Fruit fly (Drosophila melanogaster) whole organism, wandering third instar larva: ENCODE results near the gene nudC.

Experiments
- Abd-B ChIP-seq: fragments of >200 bp; optimal IDR thresholded peaks from 2 replicates; lab custom pipeline; 2017; ENCODE audit warnings: missing biosample characterization, missing genetic modification characterization
- CG32264 ChIP-seq: fragments of 200-800 bp; sonication (Bioruptor generic); optimal IDR thresholded peaks from 2 replicates; lab custom pipeline; 2016; ENCODE audit warnings: missing biosample characterization, missing genetic modification characterization
- CG9705 ChIP-seq: fragments of 200-800 bp; sonication (Bioruptor generic); optimal IDR thresholded peaks from 2 replicates; lab custom pipeline; 2018; ENCODE audit warnings: missing biosample characterization, mild to moderate bottlenecking, missing genetic modification characterization
- Dfd ChIP-seq: fragments of >200 bp; optimal IDR thresholded peaks from 2 replicates; lab custom pipeline; 2017; ENCODE audit warnings: missing biosample characterization, missing genetic modification characterization
- Dif ChIP-seq: fragments of 200-275, 200-300 bp; sonication (Bioruptor generic); optimal IDR thresholded peaks from 2 replicates; lab custom pipeline; 2018; ENCODE audit warnings: missing biosample characterization, missing genetic modification characterization; ENCODE audit not compliant: partially characterized antibody
- GATAd ChIP-seq: sonication (Bioruptor generic); optimal IDR thresholded peaks from 2 replicates; lab custom pipeline; 2016; ENCODE audit warnings: missing biosample characterization, missing genetic modification characterization
- Hnf4 ChIP-seq: fragments of 200-800 bp; sonication (Bioruptor generic); optimal IDR thresholded peaks from 2 replicates; lab custom pipeline; 2016; ENCODE audit warnings: missing biosample characterization, mild to moderate bottlenecking, missing genetic modification characterization
- Hr78 ChIP-seq: fragments of >200 bp; optimal IDR thresholded peaks from 2 replicates; lab custom pipeline; 2017; ENCODE audit warnings: missing biosample characterization, missing genetic modification characterization
- Hr83 ChIP-seq: fragments of 200-300 bp; sonication (Bioruptor generic); optimal IDR thresholded peaks from 2 replicates; lab custom pipeline; 2016; ENCODE audit warnings: missing biosample characterization, mild to moderate bottlenecking, missing genetic modification characterization, moderate library complexity; ENCODE audit not compliant: poor library complexity, severe bottlenecking
- Jra ChIP-seq: sonication (Bioruptor generic); optimal IDR thresholded peaks from 2 replicates; lab custom pipeline; 2016; ENCODE audit warnings: missing biosample characterization, missing genetic modification characterization
- Myc ChIP-seq: fragments of >200 bp; optimal IDR thresholded peaks from 2 replicates; lab custom pipeline; 2017
- N ChIP-seq: fragments of >200 bp; optimal IDR thresholded peaks from 2 replicates; lab custom pipeline; 2018; ENCODE audit warnings: missing biosample characterization, missing external identifiers, missing genetic modification characterization
- OdsH ChIP-seq: fragments of 200-800 bp; sonication (Bioruptor generic); optimal IDR thresholded peaks from 2 replicates; lab custom pipeline; 2016; ENCODE audit warnings: missing biosample characterization, mild to moderate bottlenecking, missing genetic modification characterization
- Rel ChIP-seq, 2 experiments: fragments of 200-800 bp; sonication (Bioruptor generic) in 1 of 2; optimal IDR thresholded peaks; 2 replicates in 1 of 2; 3 replicates in 1 of 2; lab custom pipeline; 2016 to 2019; ENCODE audit warnings: mild to moderate bottlenecking in 2 of 2, missing biosample characterization in 2 of 2, missing genetic modification characterization in 2 of 2, moderate library complexity in 1 of 2
- Sp1 ChIP-seq: fragments of 200-800 bp; sonication (Bioruptor generic); optimal IDR thresholded peaks from 3 replicates; lab custom pipeline; 2019; ENCODE audit warnings: missing biosample characterization, mild to moderate bottlenecking, missing genetic modification characterization, moderate library complexity
- Vsx2 ChIP-seq: fragments of 200-300, 225-300 bp; sonication (Bioruptor generic); optimal IDR thresholded peaks from 2 replicates; lab custom pipeline; 2018; ENCODE audit warnings: missing biosample characterization, missing genetic modification characterization; ENCODE audit not compliant: partially characterized antibody
- br ChIP-seq: fragments of 200-800 bp; sonication (Bioruptor generic); optimal IDR thresholded peaks from 2 replicates; lab custom pipeline; 2016; ENCODE audit warnings: missing biosample characterization, missing genetic modification characterization
- brk ChIP-seq: fragments of 200-800 bp; sonication (Bioruptor generic); optimal IDR thresholded peaks from 2 replicates; lab custom pipeline; 2016; ENCODE audit warnings: missing biosample characterization, mild to moderate bottlenecking, missing genetic modification characterization
- dl ChIP-seq, 2 experiments: fragments of 175-275, 200-275 bp in 1 of 2; fragments of 200-275 bp in 1 of 2; sonication (Bioruptor generic); optimal IDR thresholded peaks; lab custom pipeline; 2018; ENCODE audit warnings: mild to moderate bottlenecking in 2 of 2, missing biosample characterization in 2 of 2, missing genetic modification characterization in 2 of 2, moderate library complexity in 2 of 2; ENCODE audit not compliant: partially characterized antibody in 2 of 2, insufficient read depth in 1 of 2
- dmrt93B ChIP-seq: fragments of 200-800 bp; sonication (Bioruptor generic); optimal IDR thresholded peaks from 2 replicates; lab custom pipeline; 2018; ENCODE audit warnings: missing biosample characterization, mild to moderate bottlenecking, missing genetic modification characterization
- dsf ChIP-seq: sonication (Bioruptor generic); optimal IDR thresholded peaks from 2 replicates; lab custom pipeline; 2016; ENCODE audit warnings: missing biosample characterization, missing genetic modification characterization, borderline replicate concordance
- ey ChIP-seq: fragments of 200-800 bp; sonication (Bioruptor generic); optimal IDR thresholded peaks from 2 replicates; lab custom pipeline; 2016; ENCODE audit warnings: missing biosample characterization, missing genetic modification characterization
- foxo ChIP-seq, 2 experiments: fragments of 200-800 bp; sonication (Bioruptor generic); optimal IDR thresholded peaks; 2 replicates in 1 of 2; 3 replicates in 1 of 2; lab custom pipeline; 2016 to 2017; ENCODE audit warnings: missing biosample characterization in 2 of 2, missing genetic modification characterization in 2 of 2
- fru ChIP-seq: fragments of 200-800 bp; sonication (Bioruptor generic); optimal IDR thresholded peaks from 3 replicates; lab custom pipeline; 2016; ENCODE audit warnings: missing biosample characterization, mild to moderate bottlenecking, missing genetic modification characterization
- h ChIP-seq: fragments of 200-800 bp; sonication (Bioruptor generic); optimal IDR thresholded peaks from 3 replicates; lab custom pipeline; 2016; ENCODE audit warnings: missing biosample characterization, mild to moderate bottlenecking, missing genetic modification characterization
- jim ChIP-seq: fragments of 175-275, 200-325 bp; sonication (Bioruptor generic); optimal IDR thresholded peaks from 2 replicates; lab custom pipeline; 2016; ENCODE audit warnings: missing biosample characterization, mild to moderate bottlenecking, missing genetic modification characterization
- lola ChIP-seq: fragments of >200 bp; optimal IDR thresholded peaks from 2 replicates; lab custom pipeline; 2017; ENCODE audit warnings: missing biosample characterization, missing genetic modification characterization
- pan ChIP-seq: fragments of >200 bp; optimal IDR thresholded peaks from 2 replicates; lab custom pipeline; 2017
- sage ChIP-seq: fragments of 200-800 bp; sonication (Bioruptor generic); optimal IDR thresholded peaks from 2 replicates; lab custom pipeline; 2016; ENCODE audit warnings: missing biosample characterization, mild to moderate bottlenecking, missing genetic modification characterization
- sv ChIP-seq: fragments of 200-800 bp; sonication (Bioruptor generic); optimal IDR thresholded peaks from 3 replicates; lab custom pipeline; 2016; ENCODE audit warnings: missing biosample characterization, missing genetic modification characterization
- tai ChIP-seq: sonication (Bioruptor generic); optimal IDR thresholded peaks from 2 replicates; lab custom pipeline; 2016; ENCODE audit warnings: missing biosample characterization, missing genetic modification characterization
- usp ChIP-seq: fragments of >200 bp; optimal IDR thresholded peaks from 2 replicates; lab custom pipeline; 2017; ENCODE audit warnings: missing biosample characterization, missing genetic modification characterization
- woc ChIP-seq: sonication (Bioruptor generic); optimal IDR thresholded peaks from 2 replicates; lab custom pipeline; 2016; ENCODE audit warnings: missing biosample characterization, mild to moderate bottlenecking, missing genetic modification characterization

The nudC gene

DNA sequence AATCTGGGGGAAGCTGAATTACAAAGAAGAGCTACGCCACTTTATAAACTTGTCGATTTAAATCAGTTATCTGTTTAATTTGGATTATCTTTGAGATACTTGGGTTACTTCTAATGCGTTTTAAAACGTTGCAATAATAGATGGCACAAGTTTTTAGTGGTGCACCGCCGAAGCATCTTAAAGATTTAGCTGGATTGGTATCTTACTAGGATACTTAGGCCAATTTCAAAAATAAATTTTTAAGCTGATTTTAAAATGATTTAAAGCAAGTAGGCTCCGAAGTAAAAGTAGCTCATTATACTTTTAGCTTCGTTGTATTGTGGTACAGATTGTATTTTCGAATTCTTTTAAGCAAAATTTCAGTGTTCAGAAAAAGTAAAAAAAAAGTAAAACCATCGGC is 54.0 kb downstream of the nudC start, which contains the start of gene sinah:
TSS of gene sinah (plus strand) at position 301 of the 400 bp plus-strand sequence.
- no peak for TF ChIP-seq N (GFP tag; lab: Kevin White, UChicago)
- TF ChIP-seq sv (GFP tag; lab: Kevin White, UChicago) = no peak
- no peak for TF ChIP-seq jim
- TF ChIP-seq CG9705 (GFP tag; lab: Kevin White, UChicago) = no peak
- no peak for TF ChIP-seq Myc (lab: Kevin White, UChicago)
- no peak for TF ChIP-seq foxo (GFP tag; optimal IDR thresholded peaks at IDR 0.05; lab: Kevin White, UChicago)
- no peak for TF ChIP-seq brk (GFP tag; lab: Kevin White, UChicago)
- TF ChIP-seq dsf (GFP tag; lab: Kevin White, UChicago) = no peak
- no peak for TF ChIP-seq usp (GFP tag; lab: Kevin White, UChicago)
- TF ChIP-seq Dif (GFP tag; lab: Kevin White, UChicago) = no peak
- no peak for TF ChIP-seq Hnf4
- TF ChIP-seq Rel (GFP tag; optimal IDR thresholded peaks at IDR 0.05; lab: Kevin White, UChicago) = no peak
- TF ChIP-seq Rel (tag; optimal IDR thresholded peaks at IDR 0.05; lab: Kevin White, UChicago) = no peak
- no peak for TF ChIP-seq woc
- TF ChIP-seq fru = no peak
- no peak for TF ChIP-seq tai (GFP tag; lab: Kevin White, UChicago)
- TF ChIP-seq Jra (GFP tag; lab: Kevin White, UChicago) = no peak
- no peak for TF ChIP-seq Dfd (GFP tag; lab: Kevin White, UChicago)

DNA sequence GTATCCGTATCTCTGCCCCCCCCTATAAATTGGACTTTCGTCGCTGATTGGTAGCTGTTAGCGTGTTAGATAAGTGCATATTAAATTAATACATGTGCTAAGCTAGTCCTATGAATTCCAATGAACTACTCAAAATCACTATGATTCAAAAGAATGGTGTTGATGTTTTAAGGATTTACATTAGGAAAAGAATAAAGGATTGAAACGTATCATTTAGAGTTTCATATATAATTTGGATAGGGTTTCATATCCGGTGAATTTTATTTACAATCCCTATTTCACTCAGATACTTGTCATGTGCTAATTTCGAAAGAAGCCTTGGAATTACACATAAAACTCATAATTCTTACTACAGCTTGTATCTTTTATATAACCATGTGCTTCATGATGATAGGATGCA is 55.5 kb downstream of the nudC start, which contains the start of gene CG13029:
TSS of gene CG13029 (plus strand) at position 301 of the 400 bp plus-strand sequence.
- TF ChIP-seq lola (no peak), brk (GFP tag; lab: Kevin White, UChicago) (no peak), dsf (GFP tag; lab: Kevin White, UChicago) (no peak), CG32264 (GFP tag; lab: Kevin White, UChicago) (no peak), Rel (GFP tag; optimal IDR thresholded peaks at IDR 0.05; lab: Kevin White, UChicago) (no peak), Rel (tag; optimal IDR thresholded peaks at IDR 0.05; lab: Kevin White, UChicago) (no peak), CG9705 (GFP tag; lab: Kevin White, UChicago) (no peak), Vsx2 (no peak), ey (GFP tag; lab: Kevin White, UChicago) (no peak), h (GFP tag; lab: Kevin White, UChicago) (no peak), Sp1 (GFP tag; lab: Kevin White, UChicago) (no peak)

DNA sequence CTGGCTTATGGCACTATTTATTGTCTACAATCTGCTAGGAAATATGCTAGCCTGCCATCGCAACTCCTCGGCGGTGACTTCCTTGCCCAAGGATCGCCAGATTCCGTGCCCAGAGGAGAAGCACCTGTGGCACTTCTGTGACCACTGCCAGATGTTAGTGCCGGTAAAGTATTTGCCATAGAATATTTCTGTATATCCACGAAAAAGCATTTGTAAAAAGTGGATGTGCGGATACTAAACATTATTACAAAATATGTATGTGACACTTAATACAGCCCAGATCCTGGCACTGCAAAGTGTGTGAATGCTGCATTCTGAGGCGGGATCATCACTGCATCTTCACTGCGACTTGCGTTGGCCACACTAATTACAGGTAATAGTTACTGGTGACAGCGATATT is 56.1 kb downstream of the nudC start:
- TF ChIP-seq pan (lab: Kevin White, UChicago) = no peak
- TF ChIP-seq, all 38 proteins: peak for 0

DNA sequence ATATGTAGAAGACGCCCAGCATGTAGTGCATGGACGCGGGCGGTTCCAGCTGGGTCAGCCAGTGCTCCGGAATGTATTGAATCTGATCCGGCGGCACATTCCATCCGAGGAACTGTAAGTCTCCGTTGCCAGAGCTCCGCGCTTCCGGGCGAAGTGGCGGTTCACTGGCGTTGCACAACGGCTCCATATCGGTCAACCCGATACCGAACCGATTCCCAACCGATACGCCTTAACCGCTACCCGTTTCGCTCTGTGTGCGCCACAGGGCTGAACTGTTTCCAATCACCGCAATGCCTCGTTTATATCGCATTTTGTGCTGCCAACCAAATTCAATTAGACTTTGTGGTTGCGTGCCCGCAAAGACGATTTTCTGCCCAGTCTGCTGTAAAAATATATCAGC is 57.5 kb downstream of the nudC start, which contains the start of gene Rh4:
TSS of gene Rh4 (minus strand) at position 234 of the 400 bp plus-strand sequence.
- TF ChIP-seq sage (GFP tag; lab: Kevin White, UChicago) (no peak), Hr78 (no peak), tai (GFP tag; lab: Kevin White, UChicago) (no peak)
- TF ChIP-seq, all 38 proteins: peak for 0

DNA sequence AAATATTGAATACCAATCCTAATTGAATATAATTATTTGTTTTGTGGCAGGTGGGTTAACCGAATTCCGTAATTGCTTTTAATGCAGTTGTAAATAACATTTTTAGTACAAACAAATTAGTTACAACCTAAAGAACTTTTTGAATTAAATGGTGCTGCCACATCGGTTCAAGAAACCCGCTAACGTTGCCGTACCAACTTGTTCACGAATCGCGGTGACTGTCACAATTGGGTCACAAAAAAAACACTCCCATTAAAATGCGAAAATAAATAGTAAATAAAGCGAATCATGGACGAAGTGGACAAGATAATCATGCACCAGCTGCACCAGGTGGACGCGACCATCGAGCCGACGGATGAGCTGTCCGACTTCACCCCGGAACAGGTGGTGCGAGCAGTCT is 58.2 kb downstream of the nudC start, which contains the start of gene CG9951:
TSS of gene CG9951 (plus strand) at position 207 of the 400 bp plus-strand sequence.
- TF ChIP-seq pan (lab: Kevin White, UChicago) (no peak), CG9705 (GFP tag; lab: Kevin White, UChicago) (no peak), Abd-B (GFP tag; lab: Kevin White, UChicago) (no peak), dl (GFP tag; optimal IDR thresholded peaks at IDR 0.05; lab: Kevin White, UChicago; ENCODE audit: insufficient read depth in 1 of 2, partially characterized antibody in 2 of 2) (no peak), Hr83 (GFP tag; lab: Kevin White, UChicago) (no peak), dmrt93B (no peak), sage (GFP tag; lab: Kevin White, UChicago) (no peak), OdsH (GFP tag; lab: Kevin White, UChicago) (no peak), br (GFP tag; lab: Kevin White, UChicago) (no peak), fru (no peak), Myc (lab: Kevin White, UChicago) (no peak), lola (no peak), GATAd (GFP tag; lab: Kevin White, UChicago) (no peak), woc (no peak), N (GFP tag; lab: Kevin White, UChicago) (no peak)
- TF ChIP-seq, all 38 proteins: peak for 0
